Fruit fly (Drosophila melanogaster) whole organism, wandering third instar larva: ENCODE measurements around the gene udt.

Experiments used
- Abd-B ChIP-seq: fragments of >200 bp; optimal IDR thresholded peaks from 2 replicates; lab custom pipeline; 2017; ENCODE audit warnings: missing biosample characterization, missing genetic modification characterization
- CG32264 ChIP-seq: fragments of 200-800 bp; sonication (Bioruptor generic); optimal IDR thresholded peaks from 2 replicates; lab custom pipeline; 2016; ENCODE audit warnings: missing biosample characterization, missing genetic modification characterization
- CG9705 ChIP-seq: fragments of 200-800 bp; sonication (Bioruptor generic); optimal IDR thresholded peaks from 2 replicates; lab custom pipeline; 2018; ENCODE audit warnings: missing biosample characterization, mild to moderate bottlenecking, missing genetic modification characterization
- CrebA ChIP-seq: fragments of 200-800 bp; sonication (Bioruptor generic); optimal IDR thresholded peaks from 2 replicates; lab custom pipeline; 2016; ENCODE audit warnings: missing biosample characterization, mild to moderate bottlenecking, missing genetic modification characterization, borderline replicate concordance
- Dfd ChIP-seq: fragments of >200 bp; optimal IDR thresholded peaks from 2 replicates; lab custom pipeline; 2017; ENCODE audit warnings: missing biosample characterization, missing genetic modification characterization
- Dif ChIP-seq: fragments of 200-275, 200-300 bp; sonication (Bioruptor generic); optimal IDR thresholded peaks from 2 replicates; lab custom pipeline; 2018; ENCODE audit warnings: missing biosample characterization, missing genetic modification characterization; ENCODE audit not compliant: partially characterized antibody
- HLH106 ChIP-seq: fragments of 200-800 bp; optimal IDR thresholded peaks from 3 replicates; lab custom pipeline; 2019; ENCODE audit warnings: missing biosample characterization, mild to moderate bottlenecking, missing genetic modification characterization, moderate library complexity
- Hnf4 ChIP-seq: fragments of 200-800 bp; sonication (Bioruptor generic); optimal IDR thresholded peaks from 2 replicates; lab custom pipeline; 2016; ENCODE audit warnings: missing biosample characterization, mild to moderate bottlenecking, missing genetic modification characterization
- Hr83 ChIP-seq: fragments of 200-300 bp; sonication (Bioruptor generic); optimal IDR thresholded peaks from 2 replicates; lab custom pipeline; 2016; ENCODE audit warnings: missing biosample characterization, mild to moderate bottlenecking, missing genetic modification characterization, moderate library complexity; ENCODE audit not compliant: poor library complexity, severe bottlenecking
- Jra ChIP-seq: sonication (Bioruptor generic); optimal IDR thresholded peaks from 2 replicates; lab custom pipeline; 2016; ENCODE audit warnings: missing biosample characterization, missing genetic modification characterization
- Mio ChIP-seq: sonication (Bioruptor generic); optimal IDR thresholded peaks from 2 replicates; lab custom pipeline; 2016; ENCODE audit warnings: missing biosample characterization, missing genetic modification characterization
- Myc ChIP-seq: fragments of >200 bp; optimal IDR thresholded peaks from 2 replicates; lab custom pipeline; 2017
- N ChIP-seq: fragments of >200 bp; optimal IDR thresholded peaks from 2 replicates; lab custom pipeline; 2018; ENCODE audit warnings: missing biosample characterization, missing external identifiers, missing genetic modification characterization
- OdsH ChIP-seq: fragments of 200-800 bp; sonication (Bioruptor generic); optimal IDR thresholded peaks from 2 replicates; lab custom pipeline; 2016; ENCODE audit warnings: missing biosample characterization, mild to moderate bottlenecking, missing genetic modification characterization
- Rel ChIP-seq, 2 experiments: fragments of 200-800 bp; sonication (Bioruptor generic) in 1 of 2; optimal IDR thresholded peaks; 2 replicates in 1 of 2; 3 replicates in 1 of 2; lab custom pipeline; 2016 to 2019; ENCODE audit warnings: mild to moderate bottlenecking in 2 of 2, missing biosample characterization in 2 of 2, missing genetic modification characterization in 2 of 2, moderate library complexity in 1 of 2
- Sp1 ChIP-seq: fragments of 200-800 bp; sonication (Bioruptor generic); optimal IDR thresholded peaks from 3 replicates; lab custom pipeline; 2019; ENCODE audit warnings: missing biosample characterization, mild to moderate bottlenecking, missing genetic modification characterization, moderate library complexity
- Vsx2 ChIP-seq: fragments of 200-300, 225-300 bp; sonication (Bioruptor generic); optimal IDR thresholded peaks from 2 replicates; lab custom pipeline; 2018; ENCODE audit warnings: missing biosample characterization, missing genetic modification characterization; ENCODE audit not compliant: partially characterized antibody
- br ChIP-seq: fragments of 200-800 bp; sonication (Bioruptor generic); optimal IDR thresholded peaks from 2 replicates; lab custom pipeline; 2016; ENCODE audit warnings: missing biosample characterization, missing genetic modification characterization
- brk ChIP-seq: fragments of 200-800 bp; sonication (Bioruptor generic); optimal IDR thresholded peaks from 2 replicates; lab custom pipeline; 2016; ENCODE audit warnings: missing biosample characterization, mild to moderate bottlenecking, missing genetic modification characterization
- dl ChIP-seq, 2 experiments: fragments of 175-275, 200-275 bp in 1 of 2; fragments of 200-275 bp in 1 of 2; sonication (Bioruptor generic); optimal IDR thresholded peaks; lab custom pipeline; 2018; ENCODE audit warnings: mild to moderate bottlenecking in 2 of 2, missing biosample characterization in 2 of 2, missing genetic modification characterization in 2 of 2, moderate library complexity in 2 of 2; ENCODE audit not compliant: partially characterized antibody in 2 of 2, insufficient read depth in 1 of 2
- dmrt93B ChIP-seq: fragments of 200-800 bp; sonication (Bioruptor generic); optimal IDR thresholded peaks from 2 replicates; lab custom pipeline; 2018; ENCODE audit warnings: missing biosample characterization, mild to moderate bottlenecking, missing genetic modification characterization
- dsf ChIP-seq: sonication (Bioruptor generic); optimal IDR thresholded peaks from 2 replicates; lab custom pipeline; 2016; ENCODE audit warnings: missing biosample characterization, missing genetic modification characterization, borderline replicate concordance
- ey ChIP-seq: fragments of 200-800 bp; sonication (Bioruptor generic); optimal IDR thresholded peaks from 2 replicates; lab custom pipeline; 2016; ENCODE audit warnings: missing biosample characterization, missing genetic modification characterization
- foxo ChIP-seq, 2 experiments: fragments of 200-800 bp; sonication (Bioruptor generic); optimal IDR thresholded peaks; 2 replicates in 1 of 2; 3 replicates in 1 of 2; lab custom pipeline; 2016 to 2017; ENCODE audit warnings: missing biosample characterization in 2 of 2, missing genetic modification characterization in 2 of 2
- fru ChIP-seq: fragments of 200-800 bp; sonication (Bioruptor generic); optimal IDR thresholded peaks from 3 replicates; lab custom pipeline; 2016; ENCODE audit warnings: missing biosample characterization, mild to moderate bottlenecking, missing genetic modification characterization
- h ChIP-seq: fragments of 200-800 bp; sonication (Bioruptor generic); optimal IDR thresholded peaks from 3 replicates; lab custom pipeline; 2016; ENCODE audit warnings: missing biosample characterization, mild to moderate bottlenecking, missing genetic modification characterization
- jim ChIP-seq: fragments of 175-275, 200-325 bp; sonication (Bioruptor generic); optimal IDR thresholded peaks from 2 replicates; lab custom pipeline; 2016; ENCODE audit warnings: missing biosample characterization, mild to moderate bottlenecking, missing genetic modification characterization
- lola ChIP-seq: fragments of >200 bp; optimal IDR thresholded peaks from 2 replicates; lab custom pipeline; 2017; ENCODE audit warnings: missing biosample characterization, missing genetic modification characterization
- pan ChIP-seq: fragments of >200 bp; optimal IDR thresholded peaks from 2 replicates; lab custom pipeline; 2017
- psq ChIP-seq: fragments of 200-800 bp; sonication (Bioruptor generic); optimal IDR thresholded peaks from 3 replicates; lab custom pipeline; 2017; ENCODE audit warnings: missing biosample characterization, mild to moderate bottlenecking, missing genetic modification characterization, moderate library complexity
- rgr ChIP-seq: fragments of 200-800 bp; sonication (Bioruptor generic); optimal IDR thresholded peaks from 3 replicates; lab custom pipeline; 2016; ENCODE audit warnings: missing biosample characterization, mild to moderate bottlenecking, missing genetic modification characterization
- sage ChIP-seq: fragments of 200-800 bp; sonication (Bioruptor generic); optimal IDR thresholded peaks from 2 replicates; lab custom pipeline; 2016; ENCODE audit warnings: missing biosample characterization, mild to moderate bottlenecking, missing genetic modification characterization
- sv ChIP-seq: fragments of 200-800 bp; sonication (Bioruptor generic); optimal IDR thresholded peaks from 3 replicates; lab custom pipeline; 2016; ENCODE audit warnings: missing biosample characterization, missing genetic modification characterization
- tai ChIP-seq: sonication (Bioruptor generic); optimal IDR thresholded peaks from 2 replicates; lab custom pipeline; 2016; ENCODE audit warnings: missing biosample characterization, missing genetic modification characterization
- usp ChIP-seq: fragments of >200 bp; optimal IDR thresholded peaks from 2 replicates; lab custom pipeline; 2017; ENCODE audit warnings: missing biosample characterization, missing genetic modification characterization
- woc ChIP-seq: sonication (Bioruptor generic); optimal IDR thresholded peaks from 2 replicates; lab custom pipeline; 2016; ENCODE audit warnings: missing biosample characterization, mild to moderate bottlenecking, missing genetic modification characterization

udt gene

DNA sequence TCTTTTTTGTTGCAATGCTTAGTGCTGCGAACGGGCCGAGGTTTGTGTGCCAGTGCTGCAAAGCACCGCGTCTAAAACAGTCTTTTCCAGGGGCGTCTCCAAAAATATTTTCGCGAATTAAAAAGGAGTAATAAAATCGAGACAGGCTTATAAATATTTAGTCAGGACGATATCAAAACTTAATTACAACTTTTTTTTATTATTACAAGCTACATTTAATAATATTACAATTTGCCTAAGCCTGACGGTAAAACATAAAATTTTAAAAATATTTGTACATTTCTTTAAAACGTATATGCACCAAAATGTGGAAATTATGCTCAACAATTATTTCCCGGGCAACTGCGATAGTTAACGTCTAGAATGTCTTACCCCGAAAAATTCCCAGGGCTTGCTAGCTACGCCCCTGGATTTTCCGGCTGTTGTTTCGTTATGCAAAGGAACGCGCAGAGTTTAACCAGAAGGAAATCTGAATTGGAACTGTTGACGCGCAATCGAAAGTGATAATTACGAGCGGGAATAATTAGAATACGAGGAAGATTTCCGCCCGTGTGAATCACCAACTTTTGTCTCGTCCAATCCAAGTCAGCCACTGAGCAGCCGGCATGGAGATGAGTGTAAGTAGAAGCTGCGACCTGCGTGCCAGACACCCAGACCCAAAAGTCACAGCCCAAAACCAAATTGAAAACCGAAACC, 5.0 kb downstream of the udt start, which contains the start of the genes PTPMT1 and Hrd3 (continued):
- TF ChIP-seq Abd-B (GFP tag; lab: Kevin White, UChicago) = no peak
- peak; percentile 97 for TF ChIP-seq psq
- TF ChIP-seq Sp1 (GFP tag; lab: Kevin White, UChicago) = peak; percentile 99
- TF ChIP-seq Vsx2 (GFP tag; lab: Kevin White, UChicago) = no peak
- TF ChIP-seq woc (GFP tag; lab: Kevin White, UChicago) = peak; percentile 94
- peak; percentile 92 to 99 for TF ChIP-seq foxo (GFP tag; optimal IDR thresholded peaks at IDR 0.05; lab: Kevin White, UChicago)
- peak; percentile 96 for TF ChIP-seq sage
- peak; percentile 97 for TF ChIP-seq Jra (GFP tag; lab: Kevin White, UChicago)
- peak; percentile 99 for TF ChIP-seq dmrt93B (GFP tag; lab: Kevin White, UChicago)
- TF ChIP-seq Rel (GFP tag; optimal IDR thresholded peaks at IDR 0.05; lab: Kevin White, UChicago) = peak; percentile 81
- TF ChIP-seq Rel (tag; optimal IDR thresholded peaks at IDR 0.05; lab: Kevin White, UChicago) = peak; percentile 89

DNA sequence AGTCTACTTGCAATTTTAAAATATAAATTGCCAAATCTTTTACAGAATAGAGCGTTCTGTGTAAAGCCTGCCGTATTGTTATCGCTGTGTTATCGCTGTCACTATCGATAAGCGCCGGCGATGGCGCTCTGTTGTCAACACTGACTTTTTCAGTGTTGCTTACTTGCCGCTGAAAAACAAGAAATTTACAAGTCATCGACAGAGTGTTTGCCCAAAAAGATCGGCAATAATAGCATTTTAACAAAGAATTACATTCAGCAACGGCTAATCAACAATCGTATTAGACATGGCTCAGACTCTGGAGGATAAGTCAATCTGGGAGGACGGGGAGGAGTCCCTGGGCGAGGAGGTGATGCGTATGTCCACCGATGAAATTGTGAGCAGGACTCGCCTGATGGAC, 10.3 kb downstream of the udt start, which contains the start of the genes RanBP3 and Rpt5:
RanBP3 (minus strand) TSS at position 107 of the 400 bp plus-strand sequence.
Rpt5 (plus strand) TSS at position 149 of the 400 bp plus-strand sequence.
- peak; percentile 94 for TF ChIP-seq Hr83
- peak; percentile 55 for TF ChIP-seq psq
- no peak for TF ChIP-seq Hnf4 (GFP tag; lab: Kevin White, UChicago)
- TF ChIP-seq h (GFP tag; lab: Kevin White, UChicago) = peak; percentile 85
- TF ChIP-seq lola = no peak
- TF ChIP-seq sage = no peak
- TF ChIP-seq HLH106 = peak; percentile 51
- TF ChIP-seq sv (GFP tag; lab: Kevin White, UChicago) = no peak
- no peak for TF ChIP-seq N (GFP tag; lab: Kevin White, UChicago)
- TF ChIP-seq pan (lab: Kevin White, UChicago) = no peak
- peak; percentile 67 for TF ChIP-seq Sp1 (GFP tag; lab: Kevin White, UChicago)
- peak; percentile 86 for TF ChIP-seq rgr (GFP tag; lab: Kevin White, UChicago)
- TF ChIP-seq dsf (GFP tag; lab: Kevin White, UChicago) = no peak
- TF ChIP-seq woc (GFP tag; lab: Kevin White, UChicago) = no peak
- TF ChIP-seq CG9705 (GFP tag; lab: Kevin White, UChicago) = peak; percentile 53
- no peak for TF ChIP-seq tai (GFP tag; lab: Kevin White, UChicago)
- TF ChIP-seq ey (GFP tag; lab: Kevin White, UChicago) = peak; percentile 46
- no peak for TF ChIP-seq dmrt93B (GFP tag; lab: Kevin White, UChicago)
- TF ChIP-seq Rel (GFP tag; optimal IDR thresholded peaks at IDR 0.05; lab: Kevin White, UChicago) = no peak
- peak; percentile 70 for TF ChIP-seq Rel (tag; optimal IDR thresholded peaks at IDR 0.05; lab: Kevin White, UChicago)
- TF ChIP-seq dl (GFP tag; optimal IDR thresholded peaks at IDR 0.05; lab: Kevin White, UChicago; ENCODE audit: insufficient read depth in 1 of 2, partially characterized antibody in 2 of 2) = no peak
- TF ChIP-seq Dfd (GFP tag; lab: Kevin White, UChicago) = no peak
- TF ChIP-seq jim (GFP tag; lab: Kevin White, UChicago) = no peak
- TF ChIP-seq brk (GFP tag; lab: Kevin White, UChicago) = no peak
- no peak for TF ChIP-seq Vsx2 (GFP tag; lab: Kevin White, UChicago)
- TF ChIP-seq OdsH (GFP tag; lab: Kevin White, UChicago) = peak; percentile 73
- peak; percentile 83 for TF ChIP-seq br (GFP tag; lab: Kevin White, UChicago)
- TF ChIP-seq Abd-B (GFP tag; lab: Kevin White, UChicago) = no peak
- TF ChIP-seq Dif (GFP tag; lab: Kevin White, UChicago) = peak; percentile 16
- TF ChIP-seq fru (GFP tag; lab: Kevin White, UChicago) = peak; percentile 71
- no peak for TF ChIP-seq usp (GFP tag; lab: Kevin White, UChicago)
- peak; percentile 44 for TF ChIP-seq Mio (GFP tag; lab: Kevin White, UChicago)
- TF ChIP-seq CG32264 (GFP tag; lab: Kevin White, UChicago) = peak; percentile 47
- TF ChIP-seq foxo (GFP tag; optimal IDR thresholded peaks at IDR 0.05; lab: Kevin White, UChicago) = peak in 1 of 2 experiments; percentile 85
- peak; percentile 32 for TF ChIP-seq Myc
- TF ChIP-seq CrebA (GFP tag; lab: Kevin White, UChicago) = no peak
